Worm (Caenorhabditis elegans): ENCODE measurements around the gene F19B10.2.

- no peak for TF ChIP-seq mdt-29 (GFP tag; IDR thresholded peaks at IDR 0.05)
- no peak for TF ChIP-seq lsy-2 (tag; optimal IDR thresholded peaks at IDR 0.05)
- TF ChIP-seq R02D3.7 (tag; optimal IDR thresholded peaks at IDR 0.05), result no peak
- TF ChIP-seq F49E8.2 (tag; optimal IDR thresholded peaks at IDR 0.05; ENCODE audit: borderline replicate concordance), result no peak
- no peak for TF ChIP-seq rbr-2 (tag; optimal IDR thresholded peaks at IDR 0.05)
- TF ChIP-seq unc-62 (GFP tag; optimal IDR thresholded peaks at IDR 0.05 in 1 of 2), result no peak
- TF ChIP-seq unc-62 (tag; optimal IDR thresholded peaks at IDR 0.05), result no peak
- no peak for TF ChIP-seq mdl-1 (tag; optimal IDR thresholded peaks at IDR 0.05)
- TF ChIP-seq nhr-48 (tag; optimal IDR thresholded peaks at IDR 0.05), result no peak
- TF ChIP-seq dpl-1 (GFP tag; optimal IDR thresholded peaks at IDR 0.05), result no peak
Measured at ce11 chrII:3675176-3675575, at the start of gene F19B10.2.

All from whole organism, L4 larva.